Fruit fly (Drosophila melanogaster): ENCODE measurements around the gene pasi1.

pasi1 gene

dm6 chr3R:17781371-17781770, 13.5 kb upstream of the pasi1 start (continued):
- TF ChIP-seq zfh1 (GFP tag; IDR thresholded peaks at IDR 0.05): peak; percentile 80
- no peak for TF ChIP-seq CG2202 (tag; optimal IDR thresholded peaks at IDR 0.05)
- peak; percentile 80 for TF ChIP-seq grau (tag; optimal IDR thresholded peaks at IDR 0.05)
- peak; percentile 35 for TF ChIP-seq CG1792 (GFP tag; optimal IDR thresholded peaks at IDR 0.05)
- TF ChIP-seq ERR (GFP tag; optimal IDR thresholded peaks at IDR 0.05): peak; percentile 54
- TF ChIP-seq CG13287 (GFP tag; IDR thresholded peaks at IDR 0.05; ENCODE audit: partially characterized antibody): no peak
- peak; percentile 19 to 84 for TF ChIP-seq Hr51 (GFP tag; optimal IDR thresholded peaks at IDR 0.05)
- peak; percentile 89 for TF ChIP-seq CG4328 (GFP tag; optimal IDR thresholded peaks at IDR 0.05)
- TF ChIP-seq Fer1 (GFP tag; optimal IDR thresholded peaks at IDR 0.05): peak; percentile 77
- TF ChIP-seq stwl (tag; optimal IDR thresholded peaks at IDR 0.05): no peak
- TF ChIP-seq CG43689 (GFP tag; IDR thresholded peaks at IDR 0.05): peak; percentile 65
- peak; percentile 73 for TF ChIP-seq Fer3 (tag; optimal IDR thresholded peaks at IDR 0.05)
- peak; percentile 94 for TF ChIP-seq Rfx (GFP tag; IDR thresholded peaks at IDR 0.05)
- no peak for TF ChIP-seq CG8478 (optimal IDR thresholded peaks at IDR 0.05)
- peak; percentile 88 for TF ChIP-seq row (GFP tag; IDR thresholded peaks at IDR 0.05)
- TF ChIP-seq danr (GFP tag; IDR thresholded peaks at IDR 0.05): peak; percentile 60; the same call in 1 of the 2 replicates
- TF ChIP-seq Doc2 (GFP tag; IDR thresholded peaks at IDR 0.05): peak; percentile 39; the same call in 1 of the 2 replicates
- TF ChIP-seq hkb (optimal IDR thresholded peaks at IDR 0.05): no peak
- TF ChIP-seq hkb (GFP tag; IDR thresholded peaks at IDR 0.05): peak; percentile 87
- TF ChIP-seq tna (GFP tag; IDR thresholded peaks at IDR 0.05; ENCODE audit: partially characterized antibody): no peak
- TF ChIP-seq Jarid2 (GFP tag; optimal IDR thresholded peaks at IDR 0.05): peak; percentile 27
- TF ChIP-seq bcd (GFP tag; optimal IDR thresholded peaks at IDR 0.05): peak; percentile 61
- TF ChIP-seq insv (GFP tag; optimal IDR thresholded peaks at IDR 0.05): no peak
- TF ChIP-seq Oli (tag; optimal IDR thresholded peaks at IDR 0.05): peak; percentile 79
- TF ChIP-seq CG17568 (GFP tag; optimal IDR thresholded peaks at IDR 0.05): no peak
- TF ChIP-seq Ets65A (GFP tag): peak; percentile 95
- TF ChIP-seq Oaz (GFP tag; IDR thresholded peaks at IDR 0.05): peak; percentile 72
- TF ChIP-seq CG9609 (GFP tag; optimal IDR thresholded peaks at IDR 0.05): peak; percentile 68
- TF ChIP-seq CG9932 (GFP tag; IDR thresholded peaks at IDR 0.05): peak; percentile 89
- TF ChIP-seq Stat92E (GFP tag; optimal IDR thresholded peaks at IDR 0.05): no peak
- TF ChIP-seq ATbp (GFP tag; optimal IDR thresholded peaks at IDR 0.05): peak; percentile 76
- TF ChIP-seq shn (GFP tag; optimal IDR thresholded peaks at IDR 0.05): peak; percentile 44
- TF ChIP-seq dm (GFP tag; optimal IDR thresholded peaks at IDR 0.05): peak; percentile 9
- TF ChIP-seq D19A (tag; optimal IDR thresholded peaks at IDR 0.05): peak; percentile 67
- peak; percentile 44 for TF ChIP-seq Mes4 (GFP tag; optimal IDR thresholded peaks at IDR 0.05)
- peak; percentile 68; the same call in 1 of the 2 replicates for TF ChIP-seq aop (GFP tag; IDR thresholded peaks at IDR 0.05)
- TF ChIP-seq CrebB (tag; optimal IDR thresholded peaks at IDR 0.05): peak; percentile 43
- peak; percentile 74 for TF ChIP-seq CG17385 (GFP tag; optimal IDR thresholded peaks at IDR 0.05)
- no peak for TF ChIP-seq Spps (tag; optimal IDR thresholded peaks at IDR 0.05)
- peak; percentile 58; the same call in 1 of the 2 replicates for TF ChIP-seq ro (GFP tag; IDR thresholded peaks at IDR 0.05)
- no peak for TF ChIP-seq bbx (GFP tag; IDR thresholded peaks at IDR 0.05; ENCODE audit: partially characterized antibody)
- peak; percentile 90 for TF ChIP-seq ci (GFP tag; IDR thresholded peaks at IDR 0.05)
- peak in 1 of 2 experiments; percentile 81 for TF ChIP-seq bsh (GFP tag; optimal IDR thresholded peaks at IDR 0.05)
- peak; percentile 85 for TF ChIP-seq CG12769 (tag; optimal IDR thresholded peaks at IDR 0.05)
- TF ChIP-seq tx (GFP tag; optimal IDR thresholded peaks at IDR 0.05): peak; percentile 33
- TF ChIP-seq CG2875 (GFP tag; optimal IDR thresholded peaks at IDR 0.05): peak; percentile 65
- TF ChIP-seq CG8290 (GFP tag; optimal IDR thresholded peaks at IDR 0.05): no peak
- TF ChIP-seq CG8290 (tag; optimal IDR thresholded peaks at IDR 0.05): peak in 1 of 2 experiments; percentile 75
- TF ChIP-seq Gsc (GFP tag; IDR thresholded peaks at IDR 0.05): peak; percentile 40; the same call in 1 of the 2 replicates
- peak; percentile 77 for TF ChIP-seq rib (GFP tag; IDR thresholded peaks at IDR 0.05)
- TF ChIP-seq chn (GFP tag; optimal IDR thresholded peaks at IDR 0.05): peak; percentile 60
- TF ChIP-seq CG6689 (GFP tag; IDR thresholded peaks at IDR 0.05): peak; percentile 86

Data from whole organism, embryonic.